Fruit fly (Drosophila melanogaster) S2 (cell line): Measurements from ENCODE around the gene CG9903.

Experiments used
- CG8478 ChIP-seq: fragments of >200 bp; optimal IDR thresholded peaks from 2 replicates; lab custom pipeline; 2018
- CTCF ChIP-seq, 2 experiments: fragments of >200 bp; optimal IDR thresholded peaks; 2 replicates each; lab custom pipeline; 2018

dm6 chrX:16527203-16527602 lies 13.4 kb downstream of the CG9903 start:
- TF ChIP-seq CTCF (optimal IDR thresholded peaks at IDR 0.05; lab: Kevin White, UChicago) (no peak), CG8478 (no peak)
